Worm (Caenorhabditis elegans): ENCODE data around the gene fbxb-50.

DNA sequence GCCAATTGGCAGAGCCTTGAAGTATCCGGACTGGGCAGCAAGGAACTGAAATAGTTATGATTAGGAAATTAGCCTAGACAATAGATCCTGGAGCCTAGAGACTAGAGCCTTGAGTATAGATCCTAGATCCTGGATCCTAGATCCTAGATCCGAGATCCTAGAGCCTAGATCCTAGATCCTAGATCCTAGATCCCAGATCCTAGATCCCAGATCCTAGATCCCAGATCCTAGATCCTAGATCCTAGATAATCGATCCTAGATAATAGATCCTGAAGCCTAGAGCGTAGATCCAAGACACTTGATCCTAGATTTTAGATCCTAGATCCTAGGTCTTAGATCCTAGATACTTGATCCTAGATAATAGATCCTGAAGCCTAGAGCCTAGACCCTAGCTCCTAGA is 48.8 kb downstream of the fbxb-50 start:
- TF ChIP-seq dao-5 (tag; optimal IDR thresholded peaks at IDR 0.05) = no peak
- TF ChIP-seq him-1 (tag; optimal IDR thresholded peaks at IDR 0.05) = no peak
- no peak for TF ChIP-seq W03F9.2 (tag; optimal IDR thresholded peaks at IDR 0.05)

Measured in whole organism, L4/young adult.